Worm (Caenorhabditis elegans) whole organism, L4 larva: ENCODE measurements around the gene F13E6.1.

Source experiments
- F10B5.3 ChIP-seq: sonication (generic microtip); optimal IDR thresholded peaks from 2 replicates; lab custom pipeline; 2016; ENCODE audit warnings: mild to moderate bottlenecking, missing genetic modification characterization, missing compliant biosample characterization
- F26F4.8 ChIP-seq: fragments of 200-800 bp; sonication (Bioruptor generic); conservative IDR thresholded peaks from 2 replicates; pipeline ENCODE4 v1.3.6; 2022; ENCODE audit warnings: missing genetic modification characterization, missing compliant biosample characterization
- T20F7.1 ChIP-seq: fragments of 200-800 bp; sonication (Bioruptor generic); optimal IDR thresholded peaks from 2 replicates; lab custom pipeline; 2018; ENCODE audit warnings: mild to moderate bottlenecking, missing genetic modification characterization, missing compliant biosample characterization
- T26A8.4 ChIP-seq: fragments of 200-800 bp; sonication (Bioruptor generic); IDR thresholded peaks from 2 replicates; pipeline ENCODE4 v1.3.6; 2022; ENCODE audit warnings: missing genetic modification characterization, missing compliant biosample characterization
- Y48G9A.11 ChIP-seq: fragments of 200-800 bp; sonication (Bioruptor generic); IDR thresholded peaks from 2 replicates; pipeline ENCODE4 v1.3.6; 2022; ENCODE audit warnings: missing genetic modification reagents, missing genetic modification characterization, missing compliant biosample characterization
- Y75B8A.6 ChIP-seq: fragments of 200-800 bp; sonication (Bioruptor generic); IDR thresholded peaks from 2 replicates; pipeline ENCODE4 v1.3.6; 2022; ENCODE audit warnings: missing genetic modification reagents, missing genetic modification characterization, missing compliant biosample characterization
- ZK546.5 ChIP-seq, 2 experiments: sonication (generic microtip); optimal IDR thresholded peaks; 2 replicates each; lab custom pipeline; 2017; ENCODE audit warnings: missing biosample characterization in 2 of 2, missing genetic modification characterization in 2 of 2
- aha-1 ChIP-seq: fragments of 150-350 bp; peaks from one replicate; lab custom pipeline; 2014; ENCODE audit warnings: missing biosample characterization, missing genetic modification characterization
- aly-2 ChIP-seq: sonication (generic microtip); optimal IDR thresholded peaks from 2 replicates; lab custom pipeline; 2018; ENCODE audit warnings: missing biosample characterization, missing genetic modification characterization
- ama-1 ChIP-seq: fragments of 150-350 bp; optimal IDR thresholded peaks from 2 replicates; lab custom pipeline; 2014; ENCODE audit warnings: inconsistent platforms, mixed read lengths
- daf-12 ChIP-seq: fragments of 150-350 bp; optimal IDR thresholded peaks from 2 replicates; lab custom pipeline; 2014; ENCODE audit warnings: missing biosample characterization, missing genetic modification reagents, missing genetic modification characterization
- daf-16 ChIP-seq, 3 experiments: sonication (generic microtip); optimal IDR thresholded peaks; 2 replicates each; lab custom pipeline; 2016 to 2017; ENCODE audit warnings: missing genetic modification characterization in 3 of 3, missing genetic modification reagents in 3 of 3, mild to moderate bottlenecking in 2 of 3, missing compliant biosample characterization in 2 of 3, missing biosample characterization in 1 of 3, moderate library complexity in 1 of 3
- dmd-6 ChIP-seq: fragments of 200-800 bp; sonication (Bioruptor generic); IDR thresholded peaks from 2 replicates; pipeline ENCODE4 v1.3.6; 2022; ENCODE audit warnings: missing genetic modification reagents, missing genetic modification characterization, missing compliant biosample characterization
- dmd-8 ChIP-seq: fragments of 200-800 bp; sonication (Bioruptor generic); IDR thresholded peaks from 2 replicates; pipeline ENCODE4 v1.3.6; 2022; ENCODE audit warnings: missing genetic modification characterization, missing compliant biosample characterization
- dpl-1 ChIP-seq: fragments of 150-350 bp; optimal IDR thresholded peaks from 2 replicates; lab custom pipeline; 2014; ENCODE audit warnings: missing biosample characterization, missing genetic modification reagents, missing genetic modification characterization
- fkh-10 ChIP-seq: fragments of 150-350 bp; optimal IDR thresholded peaks from 2 replicates; lab custom pipeline; 2014; ENCODE audit warnings: missing biosample characterization, missing genetic modification reagents, missing genetic modification characterization
- gei-8 ChIP-seq: fragments of 200-800 bp; sonication (Bioruptor generic); optimal IDR thresholded peaks from 2 replicates; lab custom pipeline; 2018; ENCODE audit warnings: mild to moderate bottlenecking, missing genetic modification characterization, missing compliant biosample characterization
- hif-1 ChIP-seq, 2 experiments: sonication (generic microtip); optimal IDR thresholded peaks; 2 replicates each; lab custom pipeline; 2016 to 2017; ENCODE audit warnings: missing compliant biosample characterization in 2 of 2, missing genetic modification characterization in 2 of 2, missing genetic modification reagents in 2 of 2, missing genotype in 2 of 2, mild to moderate bottlenecking in 1 of 2
- hlh-11 ChIP-seq: fragments of 200-800 bp; sonication (Bioruptor generic); optimal IDR thresholded peaks from 2 replicates; lab custom pipeline; 2018; ENCODE audit warnings: mild to moderate bottlenecking, missing genetic modification characterization, missing compliant biosample characterization
- hmg-1.1 ChIP-seq: fragments of 200-800 bp; sonication (Bioruptor generic); IDR thresholded peaks from 2 replicates; pipeline ENCODE4 v1.3.6; 2022; ENCODE audit warnings: missing genetic modification reagents, missing genetic modification characterization, missing compliant biosample characterization
- lin-1 ChIP-seq: fragments of 200-800 bp; sonication (Bioruptor generic); IDR thresholded peaks from 2 replicates; pipeline ENCODE4 v1.3.6; 2022; ENCODE audit warnings: missing genetic modification reagents, missing genetic modification characterization, missing compliant biosample characterization
- lin-13 ChIP-seq: fragments of 150-350 bp; optimal IDR thresholded peaks from 2 replicates; lab custom pipeline; 2014; ENCODE audit warnings: missing biosample characterization, missing genetic modification reagents, missing genetic modification characterization
- lin-15B ChIP-seq: fragments of 150-350 bp; sonication (generic microtip); optimal IDR thresholded peaks from 3 replicates; lab custom pipeline; 2014; ENCODE audit warnings: missing biosample characterization, missing genetic modification characterization
- mdl-1 ChIP-seq, 2 experiments: fragments of 150-350 bp in 1 of 2; sonication (generic microtip) in 1 of 2; optimal IDR thresholded peaks; 2 replicates each; lab custom pipeline; 2014 to 2017; ENCODE audit warnings: missing biosample characterization in 2 of 2, missing genetic modification characterization in 2 of 2
- mep-1 ChIP-seq: fragments of 150-350 bp; sonication (generic microtip); optimal IDR thresholded peaks from 3 replicates; lab custom pipeline; 2014; ENCODE audit warnings: missing biosample characterization, missing genetic modification characterization
- mxl-2 ChIP-seq: fragments of 200-800 bp; sonication (Bioruptor generic); conservative IDR thresholded peaks from 2 replicates; pipeline ENCODE4 v1.3.6; 2022; ENCODE audit warnings: missing genetic modification reagents, missing genetic modification characterization, missing compliant biosample characterization
- nhr-10 ChIP-seq: fragments of 150-350 bp; optimal IDR thresholded peaks from 2 replicates; lab custom pipeline; 2014; ENCODE audit warnings: missing biosample characterization, missing genetic modification characterization
- nhr-11 ChIP-seq: fragments of 150-350 bp; optimal IDR thresholded peaks from 2 replicates; lab custom pipeline; 2014; ENCODE audit warnings: missing biosample characterization, missing genetic modification characterization
- nhr-111 ChIP-seq: fragments of 200-800 bp; sonication (Bioruptor generic); optimal IDR thresholded peaks from 2 replicates; lab custom pipeline; 2018; ENCODE audit warnings: mild to moderate bottlenecking, missing genetic modification characterization, missing compliant biosample characterization
- nhr-25 ChIP-seq: sonication (generic microtip); optimal IDR thresholded peaks from 2 replicates; lab custom pipeline; 2017; ENCODE audit warnings: missing genetic modification characterization, mild to moderate bottlenecking, missing compliant biosample characterization, antibody characterized with exemption, moderate library complexity, borderline replicate concordance; ENCODE audit not compliant: insufficient read depth
- nhr-28 ChIP-seq: fragments of 150-350 bp; optimal IDR thresholded peaks from 2 replicates; lab custom pipeline; 2014; ENCODE audit warnings: missing biosample characterization, missing genetic modification characterization
- nhr-41 ChIP-seq: fragments of 200-800 bp; sonication (Bioruptor generic); IDR thresholded peaks from 2 replicates; pipeline ENCODE4 v1.3.6; 2022; ENCODE audit warnings: missing genetic modification reagents, missing genetic modification characterization, missing compliant biosample characterization
- nhr-42 ChIP-seq: fragments of 200-800 bp; sonication (Bioruptor generic); IDR thresholded peaks from 2 replicates; pipeline ENCODE4 v1.3.6; 2022; ENCODE audit warnings: missing genetic modification characterization, missing compliant biosample characterization
- nhr-48 ChIP-seq: sonication (generic microtip); optimal IDR thresholded peaks from 2 replicates; lab custom pipeline; 2016; ENCODE audit warnings: mild to moderate bottlenecking, missing genetic modification characterization, missing compliant biosample characterization
- nhr-6 ChIP-seq: fragments of 150-350 bp; optimal IDR thresholded peaks from 2 replicates; lab custom pipeline; 2014; ENCODE audit warnings: missing biosample characterization, missing genetic modification characterization
- php-3 ChIP-seq: fragments of 200-800 bp; sonication (Bioruptor generic); IDR thresholded peaks from 2 replicates; pipeline ENCODE4 v1.3.6; 2022; ENCODE audit warnings: missing genetic modification reagents, missing genetic modification characterization, missing compliant biosample characterization
- rbr-2 ChIP-seq: sonication (generic microtip); optimal IDR thresholded peaks from 2 replicates; lab custom pipeline; 2016; ENCODE audit warnings: missing genotype, missing genetic modification characterization, missing compliant biosample characterization
- snpc-1.2 ChIP-seq: fragments of 200-800 bp; sonication (Bioruptor generic); IDR thresholded peaks from 2 replicates; pipeline ENCODE4 v1.3.6; 2022; ENCODE audit warnings: missing genetic modification reagents, missing genetic modification characterization, missing compliant biosample characterization
- snpc-4 ChIP-seq: fragments of 150-350 bp; optimal IDR thresholded peaks from 2 replicates; lab custom pipeline; 2014; ENCODE audit warnings: missing biosample characterization, missing genetic modification characterization
- spr-1 ChIP-seq: sonication (generic microtip); optimal IDR thresholded peaks from 2 replicates; lab custom pipeline; 2016; ENCODE audit warnings: mild to moderate bottlenecking, missing genetic modification characterization, missing compliant biosample characterization
- tra-1 ChIP-seq: fragments of 200-800 bp; sonication (Bioruptor generic); IDR thresholded peaks from 2 replicates; pipeline ENCODE4 v1.3.6; 2022; ENCODE audit warnings: missing genetic modification reagents, missing genetic modification characterization, missing compliant biosample characterization
- unc-62 ChIP-seq, 3 experiments: fragments of 150-350 bp in 1 of 3; sonication (generic microtip); optimal IDR thresholded peaks in 2 of 3; peaks in 1 of 3; 1 replicate in 1 of 3; 2 replicates in 2 of 3; lab custom pipeline; 2014 to 2017; ENCODE audit warnings: missing biosample characterization in 3 of 3, missing genetic modification characterization in 3 of 3, missing genetic modification reagents in 3 of 3, missing genotype in 1 of 3

F13E6.1 gene

ce11 chrX:10692057-10692456 lies 15.1 kb upstream of the F13E6.1 start:
- TF ChIP-seq nhr-6 (no peak), dmd-8 (GFP tag; lab: Robert Waterston, UW) (no peak), nhr-42 (GFP tag; lab: Robert Waterston, UW) (no peak), mxl-2 (no peak), dpl-1 (GFP tag; lab: Kevin White, UChicago) (no peak), nhr-111 (GFP tag; lab: Kevin White, UChicago) (no peak), spr-1 (tag; lab: Kevin White, UChicago) (no peak), hmg-1.1 (GFP tag; lab: Robert Waterston, UW) (no peak), nhr-41 (GFP tag; lab: Robert Waterston, UW) (no peak), T20F7.1 (GFP tag; lab: Kevin White, UChicago) (no peak), snpc-1.2 (no peak), rbr-2 (tag; lab: Kevin White, UChicago) (no peak), nhr-10 (tag; lab: Kevin White, UChicago) (no peak), Y75B8A.6 (GFP tag; lab: Robert Waterston, UW) (no peak), lin-1 (GFP tag; lab: Robert Waterston, UW) (no peak)

ce11 chrX:10691643-10692042 lies 14.7 kb upstream of the F13E6.1 start, which contains the start of gene yap-1:
TSS of gene yap-1 (plus strand) at chrX:10691943.
- TF ChIP-seq mep-1 (tag; lab: Kevin White, UChicago): no peak
- no peak for TF ChIP-seq dmd-6 (GFP tag; lab: Robert Waterston, UW)
- peak in 1 of 2 experiments; percentile 43 for TF ChIP-seq unc-62 (GFP tag; optimal IDR thresholded peaks at IDR 0.05 in 1 of 2; lab: Kevin White, UChicago)
- TF ChIP-seq unc-62 (tag; optimal IDR thresholded peaks at IDR 0.05; lab: Kevin White, UChicago): no peak
- TF ChIP-seq, all 104 proteins: peak for 1

ce11 chrX:10691232-10691631 lies 14.3 kb upstream of the F13E6.1 start:
- TF ChIP-seq lin-13 (GFP tag; lab: Kevin White, UChicago): no peak
- no peak for TF ChIP-seq F10B5.3 (tag; lab: Kevin White, UChicago)
- TF ChIP-seq ZK546.5 (tag; optimal IDR thresholded peaks at IDR 0.05; lab: Kevin White, UChicago): no peak
- TF ChIP-seq nhr-11 (tag; lab: Kevin White, UChicago): no peak
- no peak for TF ChIP-seq Y75B8A.6 (GFP tag; lab: Robert Waterston, UW)
- peak; percentile 25 for TF ChIP-seq nhr-25
- TF ChIP-seq hlh-11 (tag; lab: Kevin White, UChicago): peak; percentile 44
- peak in 1 of 2 experiments; percentile 2 for TF ChIP-seq hif-1 (tag; optimal IDR thresholded peaks at IDR 0.05; lab: Kevin White, UChicago)
- no peak for TF ChIP-seq dmd-8 (GFP tag; lab: Robert Waterston, UW)
- TF ChIP-seq Y48G9A.11 (GFP tag; lab: Robert Waterston, UW): no peak
- TF ChIP-seq mdl-1 (tag; optimal IDR thresholded peaks at IDR 0.05; lab: Kevin White, UChicago): no peak
- TF ChIP-seq aha-1: peak; percentile 84
- TF ChIP-seq gei-8 (GFP tag; lab: Kevin White, UChicago): no peak
- no peak for TF ChIP-seq F26F4.8 (GFP tag; lab: Robert Waterston, UW)
- TF ChIP-seq daf-16 (GFP tag; optimal IDR thresholded peaks at IDR 0.05; lab: Kevin White, UChicago): no peak
- TF ChIP-seq daf-16 (tag; optimal IDR thresholded peaks at IDR 0.05; lab: Kevin White, UChicago): no peak
- no peak for TF ChIP-seq fkh-10 (GFP tag; lab: Kevin White, UChicago)
- no peak for TF ChIP-seq daf-12 (tag; lab: Kevin White, UChicago)
- no peak for TF ChIP-seq unc-62 (GFP tag; optimal IDR thresholded peaks at IDR 0.05 in 1 of 2; lab: Kevin White, UChicago)
- TF ChIP-seq unc-62 (tag; optimal IDR thresholded peaks at IDR 0.05; lab: Kevin White, UChicago): no peak
- TF ChIP-seq nhr-48 (tag; lab: Kevin White, UChicago): no peak
- peak; percentile 25 for TF ChIP-seq mep-1 (tag; lab: Kevin White, UChicago)
- TF ChIP-seq hmg-1.1 (GFP tag; lab: Robert Waterston, UW): no peak
- TF ChIP-seq aly-2 (tag; lab: Kevin White, UChicago): no peak
- peak; percentile 11 for TF ChIP-seq ama-1
- TF ChIP-seq snpc-4 (tag; lab: Kevin White, UChicago): no peak
- no peak for TF ChIP-seq php-3 (GFP tag; lab: Robert Waterston, UW)
- TF ChIP-seq T26A8.4 (GFP tag; lab: Robert Waterston, UW): no peak
- no peak for TF ChIP-seq lin-15B (tag; lab: Kevin White, UChicago)
- TF ChIP-seq tra-1 (GFP tag; lab: Robert Waterston, UW): no peak
- peak; percentile 74 for TF ChIP-seq nhr-28
- no peak for TF ChIP-seq snpc-1.2
- TF ChIP-seq rbr-2 (tag; lab: Kevin White, UChicago): no peak
- TF ChIP-seq nhr-6: no peak
